Fruit fly (Drosophila melanogaster): ENCODE data around the gene Elo68beta.

Elo68beta gene

DNA sequence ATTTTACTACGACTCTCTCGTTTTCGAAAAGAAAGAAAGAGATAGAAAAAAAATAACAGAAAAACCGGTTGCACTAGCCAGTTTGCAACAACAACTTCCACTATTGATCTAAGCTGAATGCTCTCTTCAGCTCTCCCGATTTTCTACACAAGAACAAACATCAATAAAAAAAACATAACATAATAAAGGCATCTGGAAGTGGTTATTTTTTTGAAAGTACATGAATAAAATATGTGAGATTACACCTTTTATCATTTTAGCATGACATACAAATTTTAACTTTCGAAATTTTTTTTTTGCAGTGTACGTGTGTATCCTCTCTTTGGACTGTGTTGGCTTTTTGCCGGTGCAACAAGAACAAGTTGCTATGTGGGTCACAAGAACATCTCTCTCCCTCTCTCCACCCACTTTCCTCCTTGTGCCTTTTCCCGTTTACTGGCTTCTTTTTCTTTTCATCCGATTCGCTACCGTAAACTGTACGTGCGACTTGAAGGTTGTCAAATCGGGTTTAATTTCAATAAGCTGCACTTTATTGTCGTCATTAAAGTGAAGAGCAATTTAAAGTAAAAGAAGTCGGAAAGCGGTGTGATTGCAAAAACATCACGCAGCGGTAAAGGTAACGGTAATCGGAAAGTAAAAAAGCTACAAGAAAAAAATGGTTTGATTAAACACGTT is 16.8 kb downstream of the Elo68beta start (continued):
- TF ChIP-seq Pdp1 (GFP tag; optimal IDR thresholded peaks at IDR 0.05) (peak; percentile 95 to 97), Dad (GFP tag; optimal IDR thresholded peaks at IDR 0.05) (peak; percentile 96), Dfd (GFP tag; optimal IDR thresholded peaks at IDR 0.05) (no peak), ems (GFP tag; optimal IDR thresholded peaks at IDR 0.05) (peak; percentile 92), sim (GFP tag; IDR thresholded peaks at IDR 0.05) (peak; percentile 96), pan (optimal IDR thresholded peaks at IDR 0.05) (no peak), pan (GFP tag; optimal IDR thresholded peaks at IDR 0.05 in 1 of 2, IDR thresholded peaks at IDR 0.05 in 1 of 2) (peak in 1 of 2 experiments; percentile 98), CG15073 (GFP tag; optimal IDR thresholded peaks at IDR 0.05) (peak; percentile 78), Taf1 (GFP tag; IDR thresholded peaks at IDR 0.05) (peak; percentile 75), CG17385 (GFP tag; optimal IDR thresholded peaks at IDR 0.05) (peak; percentile 95), sug (tag; optimal IDR thresholded peaks at IDR 0.05) (peak; percentile 75), pros (GFP tag; optimal IDR thresholded peaks at IDR 0.05) (peak; percentile 73), fu2 (GFP tag; optimal IDR thresholded peaks at IDR 0.05) (peak; percentile 91), Abd-B (GFP tag; optimal IDR thresholded peaks at IDR 0.05) (peak; percentile 95), CG16863 (GFP tag; optimal IDR thresholded peaks at IDR 0.05) (peak; percentile 97), klu (GFP tag; IDR thresholded peaks at IDR 0.05) (peak; percentile 79), CG8388 (GFP tag; optimal IDR thresholded peaks at IDR 0.05) (peak; percentile 97), CG34422 (GFP tag; IDR thresholded peaks at IDR 0.05) (peak; percentile 97), Adf1 (GFP tag; IDR thresholded peaks at IDR 0.05) (peak; percentile 54), maf-S (GFP tag; optimal IDR thresholded peaks at IDR 0.05) (peak; percentile 93), CG2129 (GFP tag; IDR thresholded peaks at IDR 0.05; ENCODE audit: partially characterized antibody) (no peak), MTF-1 (GFP tag; optimal IDR thresholded peaks at IDR 0.05; ENCODE audit: borderline replicate concordance) (peak; percentile 86), E2f2 (GFP tag; IDR thresholded peaks at IDR 0.05) (peak; percentile 80), CG1603 (tag; optimal IDR thresholded peaks at IDR 0.05) (peak; percentile 95), CG3281 (GFP tag; optimal IDR thresholded peaks at IDR 0.05) (peak; percentile 81), salm (tag; optimal IDR thresholded peaks at IDR 0.05) (peak; percentile 96), Jarid2 (GFP tag; optimal IDR thresholded peaks at IDR 0.05) (peak; percentile 83), CG2202 (tag; optimal IDR thresholded peaks at IDR 0.05) (peak; percentile 98), CG13775 (GFP tag; optimal IDR thresholded peaks at IDR 0.05) (peak; percentile 94), Poxn (GFP tag; IDR thresholded peaks at IDR 0.05) (peak; percentile 53; the same call in 1 of the 2 replicates), lov (optimal IDR thresholded peaks at IDR 0.05) (no peak), lov (GFP tag; IDR thresholded peaks at IDR 0.05) (peak; percentile 97), CG7271 (tag; optimal IDR thresholded peaks at IDR 0.05) (peak; percentile 89), NC2α (GFP tag; optimal IDR thresholded peaks at IDR 0.05) (peak; percentile 95), gt (GFP tag; IDR thresholded peaks at IDR 0.05) (peak; percentile 83), bowl (GFP tag; IDR thresholded peaks at IDR 0.05) (peak; percentile 93), slp2 (GFP tag; optimal IDR thresholded peaks at IDR 0.05) (peak; percentile 96), Mad (GFP tag; optimal IDR thresholded peaks at IDR 0.05) (peak; percentile 86), CG31365 (tag; optimal IDR thresholded peaks at IDR 0.05) (peak; percentile 76), Ets97D (GFP tag; optimal IDR thresholded peaks at IDR 0.05) (peak; percentile 88), exex (tag; optimal IDR thresholded peaks at IDR 0.05) (peak; percentile 22), h (optimal IDR thresholded peaks at IDR 0.05) (no peak), CG15011 (GFP tag; optimal IDR thresholded peaks at IDR 0.05) (peak; percentile 88), rib (GFP tag; IDR thresholded peaks at IDR 0.05) (peak; percentile 89), Fer2 (tag; optimal IDR thresholded peaks at IDR 0.05) (peak; percentile 58), CG6791 (GFP tag; IDR thresholded peaks at IDR 0.05; ENCODE audit: partially characterized antibody) (no peak), Lim3 (GFP tag; IDR thresholded peaks at IDR 0.05) (peak; percentile 89), en (GFP tag; optimal IDR thresholded peaks at IDR 0.05) (peak; percentile 94), NfI (GFP tag; optimal IDR thresholded peaks at IDR 0.05) (peak; percentile 95), run (tag; optimal IDR thresholded peaks at IDR 0.05) (peak; percentile 92)
